Fruit fly (Drosophila melanogaster): ENCODE data around the gene CG13001.

dm6 chrX:16942735-16943514 is at the start of gene CG13001, which contains the start of gene RhoGAP15B:
- TF ChIP-seq Snoo (tag; optimal IDR thresholded peaks at IDR 0.05): no peak
- no peak for TF ChIP-seq Pif1B (GFP tag; optimal IDR thresholded peaks at IDR 0.05)
- no peak for TF ChIP-seq CG8159 (tag; optimal IDR thresholded peaks at IDR 0.05)
- TF ChIP-seq CG14655 (GFP tag; optimal IDR thresholded peaks at IDR 0.05): no peak

Measured in whole organism, pupa.